Fruit fly (Drosophila melanogaster): ENCODE results near the gene Gyc76C.

Gyc76C gene

DNA sequence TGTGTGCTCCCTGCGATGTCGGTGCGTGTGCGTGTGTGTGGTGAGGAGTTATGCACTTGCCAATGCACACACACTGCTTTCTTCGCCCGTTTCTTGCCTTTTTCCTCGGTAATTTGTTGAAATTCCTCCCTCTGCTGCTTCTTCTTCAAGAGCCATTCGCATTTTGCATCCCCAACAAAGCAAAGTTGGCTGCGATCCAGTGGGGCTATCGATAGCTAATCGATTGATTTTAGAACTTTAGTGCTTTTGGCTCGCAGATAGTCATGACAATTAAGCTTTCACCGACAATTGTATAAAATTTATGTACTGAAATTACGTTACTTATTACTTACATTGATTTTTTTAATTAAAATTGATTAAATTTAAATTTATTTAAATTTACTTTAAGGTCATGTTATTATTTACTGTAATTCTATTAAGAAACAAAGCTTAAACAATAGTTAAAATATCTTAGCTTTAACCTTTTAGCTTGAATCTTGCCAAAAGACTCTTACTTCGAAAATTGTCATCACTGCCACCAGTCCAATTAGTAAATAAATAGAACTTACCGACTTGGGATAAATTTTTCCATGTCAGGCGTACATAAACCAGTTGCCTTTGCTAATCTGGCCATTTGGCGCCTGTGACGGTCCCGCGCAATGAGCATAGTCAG, 40.9 kb upstream of the Gyc76C start, which contains the start of the genes trc and CG32221 (continued):
- TF ChIP-seq ind (GFP tag; optimal IDR thresholded peaks at IDR 0.05) (no peak), CG14965 (GFP tag; optimal IDR thresholded peaks at IDR 0.05; ENCODE audit: borderline replicate concordance) (no peak), CG13775 (GFP tag; optimal IDR thresholded peaks at IDR 0.05) (peak; percentile 65), dmrt99B (tag; optimal IDR thresholded peaks at IDR 0.05) (no peak), mld (GFP tag; IDR thresholded peaks at IDR 0.05; ENCODE audit: partially characterized antibody) (peak; percentile 39; the same call in 1 of the 3 replicates), CG10267 (tag; optimal IDR thresholded peaks at IDR 0.05) (peak; percentile 53), dimm (GFP tag; IDR thresholded peaks at IDR 0.05) (no peak), Xrp1 (GFP tag; IDR thresholded peaks at IDR 0.05) (peak; percentile 10; the same call in 1 of the 2 replicates), CG10979 (tag; optimal IDR thresholded peaks at IDR 0.05) (no peak), CrebB (tag; optimal IDR thresholded peaks at IDR 0.05) (peak; percentile 33), pho (GFP tag; optimal IDR thresholded peaks at IDR 0.05) (peak; percentile 11), CG8089 (GFP tag; optimal IDR thresholded peaks at IDR 0.05) (peak; percentile 24), D19A (tag; optimal IDR thresholded peaks at IDR 0.05) (no peak), CG30403 (GFP tag; optimal IDR thresholded peaks at IDR 0.05) (peak; percentile 45), CG16813 (GFP tag; IDR thresholded peaks at IDR 0.05; ENCODE audit: partially characterized antibody) (peak; percentile 74), CG4617 (GFP tag; optimal IDR thresholded peaks at IDR 0.05; ENCODE audit: borderline replicate concordance) (peak; percentile 94), row (GFP tag; IDR thresholded peaks at IDR 0.05) (peak; percentile 83), ATbp (GFP tag; optimal IDR thresholded peaks at IDR 0.05) (no peak), Hmx (GFP tag; optimal IDR thresholded peaks at IDR 0.05) (no peak), kay (GFP tag; optimal IDR thresholded peaks at IDR 0.05) (no peak), Atf6 (GFP tag; IDR thresholded peaks at IDR 0.05) (no peak), sr (GFP tag; IDR thresholded peaks at IDR 0.05) (peak; percentile 54; the same call in 1 of the 3 replicates), Hr78 (GFP tag; optimal IDR thresholded peaks at IDR 0.05) (no peak), CG11093 (GFP tag; IDR thresholded peaks at IDR 0.05) (no peak), NC2α (GFP tag; optimal IDR thresholded peaks at IDR 0.05) (no peak), bowl (GFP tag; IDR thresholded peaks at IDR 0.05) (no peak), Optix (GFP tag; IDR thresholded peaks at IDR 0.05) (no peak), Dip3 (GFP tag; optimal IDR thresholded peaks at IDR 0.05) (no peak), dati (GFP tag; IDR thresholded peaks at IDR 0.05) (no peak), gro (GFP tag; optimal IDR thresholded peaks at IDR 0.05) (no peak), CG2116 (GFP tag; optimal IDR thresholded peaks at IDR 0.05) (peak; percentile 62), so (GFP tag; IDR thresholded peaks at IDR 0.05) (0 out of 3 replicates have a peak, but pooled peaks have one; percentile 9), Rfx (GFP tag; IDR thresholded peaks at IDR 0.05) (peak; percentile 77), Gug (GFP tag; IDR thresholded peaks at IDR 0.05) (peak; percentile 53; the same call in 2 of the 4 replicates)

- TF ChIP-seq da (GFP tag; optimal IDR thresholded peaks at IDR 0.05) (no peak), CG15514 (GFP tag; optimal IDR thresholded peaks at IDR 0.05) (peak; percentile 14), CG32532 (GFP tag; IDR thresholded peaks at IDR 0.05) (no peak; the same call in 1 of the 2 replicates), Sox102F (GFP tag; optimal IDR thresholded peaks at IDR 0.05) (no peak), CG13775 (GFP tag; optimal IDR thresholded peaks at IDR 0.05) (no peak), crol (GFP tag; IDR thresholded peaks at IDR 0.05) (peak; percentile 70), CG7963 (GFP tag; IDR thresholded peaks at IDR 0.05; ENCODE audit: partially characterized antibody) (no peak), psq (GFP tag; optimal IDR thresholded peaks at IDR 0.05) (peak; percentile 36), B-H1 (GFP tag; IDR thresholded peaks at IDR 0.05) (no peak), slbo (GFP tag; IDR thresholded peaks at IDR 0.05) (no peak), CG4404 (GFP tag; IDR thresholded peaks at IDR 0.05) (no peak), CG3838 (GFP tag; optimal IDR thresholded peaks at IDR 0.05) (no peak), gro (GFP tag; optimal IDR thresholded peaks at IDR 0.05) (no peak), CG42726 (GFP tag; IDR thresholded peaks at IDR 0.05; ENCODE audit: partially characterized antibody) (no peak), CG15073 (GFP tag; optimal IDR thresholded peaks at IDR 0.05) (no peak), CG5180 (GFP tag; optimal IDR thresholded peaks at IDR 0.05) (no peak), pita (GFP tag; optimal IDR thresholded peaks at IDR 0.05) (no peak), nau (GFP tag; optimal IDR thresholded peaks at IDR 0.05) (no peak), CG32772 (GFP tag; IDR thresholded peaks at IDR 0.05) (no peak)
Measured at dm6 chr3L:19833227-19833626, 39.9 kb upstream of the Gyc76C start.
